Fruit fly (Drosophila melanogaster) whole organism, embryonic: ENCODE measurements around the gene CG3040.

Experiments used
- Adf1 ChIP-seq: fragments of 200-800 bp; sonication (Bioruptor generic); IDR thresholded peaks from 2 replicates; pipeline ENCODE4 v1.3.6; 2022; ENCODE audit warnings: missing biosample characterization, missing genetic modification characterization
- CG10267 ChIP-seq: fragments of 200-800 bp; sonication (Bioruptor generic); optimal IDR thresholded peaks from 2 replicates; lab custom pipeline; 2018; ENCODE audit warnings: missing biosample characterization, mild to moderate bottlenecking, missing genetic modification characterization, moderate library complexity
- CG11247 ChIP-seq: fragments of 200-800 bp; sonication (Bioruptor generic); IDR thresholded peaks from 2 replicates; pipeline ENCODE4 v1.3.6; 2022; ENCODE audit warnings: missing biosample characterization, missing genetic modification characterization
- CG11695 ChIP-seq: fragments of 200-800 bp; sonication (Bioruptor generic); IDR thresholded peaks from 3 replicates; pipeline ENCODE4 v1.3.6; 2022; ENCODE audit warnings: missing biosample characterization, missing genetic modification characterization
- CG12236 ChIP-seq: fragments of 200-800 bp; sonication (Bioruptor generic); optimal IDR thresholded peaks from 2 replicates; lab custom pipeline; 2016; ENCODE audit warnings: missing biosample characterization, missing genetic modification characterization
- CG1233 ChIP-seq: fragments of 200-800 bp; sonication (Bioruptor generic); optimal IDR thresholded peaks from 4 replicates; lab custom pipeline; 2018; ENCODE audit warnings: missing biosample characterization, mild to moderate bottlenecking, missing genetic modification characterization
- CG14667 ChIP-seq: fragments of 200-800 bp; sonication (Bioruptor generic); IDR thresholded peaks from 2 replicates; pipeline ENCODE4 v1.3.6; 2022; ENCODE audit warnings: missing biosample characterization, missing genetic modification characterization
- CG1602 ChIP-seq: fragments of 200-800 bp; sonication (Bioruptor generic); optimal IDR thresholded peaks from 3 replicates; lab custom pipeline; 2016; ENCODE audit warnings: missing biosample characterization, missing genetic modification characterization
- CG1647 ChIP-seq: fragments of 200-800 bp; sonication (Bioruptor generic); optimal IDR thresholded peaks from 3 replicates; lab custom pipeline; 2016; ENCODE audit warnings: missing biosample characterization, missing genetic modification characterization
- CG2889 ChIP-seq: fragments of 200-800 bp; sonication (Bioruptor generic); IDR thresholded peaks from 3 replicates; pipeline ENCODE4 v1.3.6; 2022; ENCODE audit warnings: missing biosample characterization, missing genetic modification characterization
- CG31224 ChIP-seq: fragments of 200-800 bp; sonication (Bioruptor generic); IDR thresholded peaks from 2 replicates; pipeline ENCODE4 v1.3.6; 2022; ENCODE audit warnings: missing biosample characterization, missing genetic modification characterization
- CG4282 ChIP-seq: fragments of 200-800 bp; sonication (Bioruptor generic); optimal IDR thresholded peaks from 2 replicates; lab custom pipeline; 2016; ENCODE audit warnings: missing biosample characterization, missing genetic modification characterization
- CG4328 ChIP-seq: fragments of 200-800 bp; sonication (Bioruptor generic); optimal IDR thresholded peaks from 3 replicates; lab custom pipeline; 2017; ENCODE audit warnings: missing biosample characterization, missing genetic modification reagents, missing genetic modification characterization
- CG43689 ChIP-seq: fragments of 200-800 bp; sonication (Bioruptor generic); IDR thresholded peaks from 2 replicates; pipeline ENCODE4 v1.3.6; 2022; ENCODE audit warnings: missing biosample characterization, missing genetic modification characterization
- CG4404 ChIP-seq: fragments of 200-800 bp; sonication (Bioruptor generic); IDR thresholded peaks from 2 replicates; pipeline ENCODE4 v1.3.6; 2022; ENCODE audit warnings: missing biosample characterization, missing genetic modification characterization
- CG4617 ChIP-seq: fragments of 200-800 bp; sonication (Bioruptor generic); optimal IDR thresholded peaks from 3 replicates; lab custom pipeline; 2016; ENCODE audit warnings: missing biosample characterization, missing genetic modification characterization, borderline replicate concordance
- CG6175 ChIP-seq: fragments of 200-800 bp; sonication (Bioruptor generic); IDR thresholded peaks from 3 replicates; pipeline ENCODE4 v1.3.6; 2022; ENCODE audit warnings: missing biosample characterization, missing genetic modification characterization
- CG6654 ChIP-seq: fragments of 200-800 bp; sonication (Bioruptor generic); optimal IDR thresholded peaks from 2 replicates; lab custom pipeline; 2017; ENCODE audit warnings: missing biosample characterization, mild to moderate bottlenecking, missing genetic modification characterization
- CG9437 ChIP-seq: fragments of 200-800 bp; sonication (Bioruptor generic); optimal IDR thresholded peaks from 2 replicates; lab custom pipeline; 2018; ENCODE audit warnings: missing biosample characterization, mild to moderate bottlenecking, missing genetic modification characterization
- Camta ChIP-seq: fragments of 200-800 bp; sonication (Bioruptor generic); optimal IDR thresholded peaks from 2 replicates; lab custom pipeline; 2016; ENCODE audit warnings: missing biosample characterization, missing genetic modification characterization
- Dek ChIP-seq: fragments of 200-800 bp; sonication (Bioruptor generic); optimal IDR thresholded peaks from 3 replicates; lab custom pipeline; 2019; ENCODE audit warnings: missing biosample characterization, mild to moderate bottlenecking, missing genetic modification characterization, moderate library complexity
- ERR ChIP-seq: fragments of 200-800 bp; sonication (Bioruptor generic); optimal IDR thresholded peaks from 2 replicates; lab custom pipeline; 2016; ENCODE audit warnings: missing biosample characterization, missing genetic modification characterization
- Eip74EF ChIP-seq, 2 experiments: fragments of 200-800 bp in 1 of 2; fragments of >200 bp in 1 of 2; sonication (Bioruptor generic) in 1 of 2; optimal IDR thresholded peaks; 2 replicates each; lab custom pipeline; 2017 to 2019; ENCODE audit warnings: missing biosample characterization in 2 of 2, missing genetic modification characterization in 2 of 2, mild to moderate bottlenecking in 1 of 2, moderate library complexity in 1 of 2
- Hand ChIP-seq: fragments of 200-800 bp; sonication (Bioruptor generic); optimal IDR thresholded peaks from 2 replicates; lab custom pipeline; 2017; ENCODE audit warnings: mild to moderate bottlenecking, missing biosample characterization, missing genetic modification reagents, missing genetic modification characterization
- Hey ChIP-seq: fragments of 200-800 bp; sonication (Bioruptor generic); optimal IDR thresholded peaks from 3 replicates; lab custom pipeline; 2018; ENCODE audit warnings: missing biosample characterization, mild to moderate bottlenecking, missing genetic modification characterization
- Kr ChIP-seq: fragments of 200-800 bp; sonication (Bioruptor generic); optimal IDR thresholded peaks from 2 replicates; lab custom pipeline; 2017; ENCODE audit warnings: missing biosample characterization, mild to moderate bottlenecking, missing genetic modification characterization
- MESR4 ChIP-seq: fragments of 200-800 bp; sonication (Bioruptor generic); optimal IDR thresholded peaks from 2 replicates; lab custom pipeline; 2018; ENCODE audit warnings: missing biosample characterization, mild to moderate bottlenecking, missing genetic modification characterization, moderate library complexity
- NC2α ChIP-seq: fragments of 200-800 bp; sonication (Bioruptor generic); optimal IDR thresholded peaks from 2 replicates; lab custom pipeline; 2016; ENCODE audit warnings: missing biosample characterization, missing genetic modification characterization
- Usf ChIP-seq: fragments of 200-800 bp; sonication (Bioruptor generic); optimal IDR thresholded peaks from 2 replicates; lab custom pipeline; 2017; ENCODE audit warnings: missing genotype, missing biosample characterization, missing genetic modification characterization
- bbx ChIP-seq: fragments of 200-800 bp; sonication (Bioruptor generic); IDR thresholded peaks from 2 replicates; pipeline ENCODE4 v1.3.6; 2022; ENCODE audit warnings: missing biosample characterization, missing genetic modification characterization; ENCODE audit not compliant: partially characterized antibody
- ci ChIP-seq: fragments of 200-800 bp; sonication (Bioruptor generic); IDR thresholded peaks from 3 replicates; pipeline ENCODE4 v1.3.6; 2022; ENCODE audit warnings: missing biosample characterization, missing genetic modification characterization
- crc ChIP-seq: fragments of 200-800 bp; sonication (Bioruptor generic); optimal IDR thresholded peaks from 2 replicates; lab custom pipeline; 2016; ENCODE audit warnings: missing biosample characterization, missing genetic modification characterization
- croc ChIP-seq: fragments of 200-800 bp; sonication (Bioruptor generic); conservative IDR thresholded peaks from 3 replicates; pipeline ENCODE4 v1.3.6; 2022; ENCODE audit warnings: missing biosample characterization, missing genetic modification characterization
- cwo ChIP-seq: fragments of 200-800 bp; sonication (Bioruptor generic); optimal IDR thresholded peaks from 3 replicates; lab custom pipeline; 2017; ENCODE audit warnings: missing biosample characterization, missing genetic modification characterization, mild to moderate bottlenecking, moderate library complexity, missing genetic modification reagents
- da ChIP-seq: fragments of 200-800 bp; sonication (Bioruptor generic); optimal IDR thresholded peaks from 2 replicates; lab custom pipeline; 2016; ENCODE audit warnings: missing biosample characterization, missing genetic modification characterization
- dan ChIP-seq: fragments of 200-800 bp; sonication (Bioruptor generic); IDR thresholded peaks from 2 replicates; pipeline ENCODE4 v1.3.6; 2022; ENCODE audit warnings: missing biosample characterization, missing genetic modification characterization
- disco-r ChIP-seq: fragments of 200-800 bp; sonication (Bioruptor generic); optimal IDR thresholded peaks from 2 replicates; lab custom pipeline; 2016; ENCODE audit warnings: missing biosample characterization, missing genetic modification characterization
- exex ChIP-seq: fragments of 200-800 bp; sonication (Bioruptor generic); optimal IDR thresholded peaks from 4 replicates; lab custom pipeline; 2018; ENCODE audit warnings: missing biosample characterization, mild to moderate bottlenecking, missing genetic modification characterization, moderate library complexity
- gce ChIP-seq: fragments of 200-800 bp; sonication (Bioruptor generic); IDR thresholded peaks from 3 replicates; pipeline ENCODE4 v1.3.6; 2022; ENCODE audit warnings: missing biosample characterization, missing genetic modification characterization
- her ChIP-seq: fragments of 200-800 bp; sonication (Bioruptor generic); optimal IDR thresholded peaks from 2 replicates; lab custom pipeline; 2016; ENCODE audit warnings: missing biosample characterization, missing genetic modification characterization
- insv ChIP-seq, 2 experiments: fragments of 200-800 bp; sonication (Bioruptor generic); optimal IDR thresholded peaks; 3 replicates each; lab custom pipeline; 2016 to 2018; ENCODE audit warnings: missing biosample characterization in 2 of 2, missing genetic modification characterization in 2 of 2
- ken ChIP-seq: fragments of 200-800 bp; sonication (Bioruptor generic); IDR thresholded peaks from 3 replicates; pipeline ENCODE4 v1.3.6; 2022; ENCODE audit warnings: missing biosample characterization, missing genetic modification characterization
- knrl ChIP-seq: fragments of 200-800 bp; sonication (Bioruptor generic); IDR thresholded peaks from 3 replicates; pipeline ENCODE4 v1.3.6; 2022; ENCODE audit warnings: missing biosample characterization, missing genetic modification characterization; ENCODE audit not compliant: partially characterized antibody
- lbe ChIP-seq: fragments of 200-800 bp; sonication (Bioruptor generic); optimal IDR thresholded peaks from 2 replicates; lab custom pipeline; 2016; ENCODE audit warnings: missing biosample characterization, mild to moderate bottlenecking, missing genetic modification characterization
- lola ChIP-seq, 3 experiments: fragments of >200 bp in 2 of 3; fragments of 200-800 bp in 1 of 3; sonication (Bioruptor generic) in 1 of 3; optimal IDR thresholded peaks; 2 replicates each; lab custom pipeline; 2017 to 2019; ENCODE audit warnings: missing biosample characterization in 3 of 3, missing genetic modification characterization in 3 of 3, mild to moderate bottlenecking in 1 of 3, moderate library complexity in 1 of 3
- stwl ChIP-seq: fragments of 200-800 bp; sonication (Bioruptor generic); optimal IDR thresholded peaks from 3 replicates; lab custom pipeline; 2018; ENCODE audit warnings: missing biosample characterization, mild to moderate bottlenecking, missing genetic modification characterization, moderate library complexity
- tgo ChIP-seq: fragments of 200-800 bp; sonication (Bioruptor generic); IDR thresholded peaks from 3 replicates; pipeline ENCODE4 v1.3.6; 2022; ENCODE audit warnings: missing biosample characterization, missing genetic modification characterization
- trem ChIP-seq: fragments of 200-800 bp; optimal IDR thresholded peaks from 3 replicates; lab custom pipeline; 2019; ENCODE audit warnings: missing biosample characterization, mild to moderate bottlenecking, missing genetic modification characterization, moderate library complexity
- tx ChIP-seq: fragments of 200-800 bp; sonication (Bioruptor generic); optimal IDR thresholded peaks from 2 replicates; lab custom pipeline; 2016; ENCODE audit warnings: missing biosample characterization, missing genetic modification characterization
- yki ChIP-seq: fragments of >200 bp; optimal IDR thresholded peaks from 3 replicates; lab custom pipeline; 2018
- zf30C ChIP-seq: fragments of 200-800 bp; sonication (Bioruptor generic); optimal IDR thresholded peaks from 3 replicates; lab custom pipeline; 2018; ENCODE audit warnings: missing biosample characterization, mild to moderate bottlenecking, missing genetic modification characterization

The CG3040 gene

dm6 chrX:6993753-6994152 is 20.6 kb upstream of the CG3040 start (continued):
- peak; percentile 49 for TF ChIP-seq cwo
- peak; percentile 47 for TF ChIP-seq CG4404 (GFP tag; lab: Robert Waterston, UW)
- no peak for TF ChIP-seq trem (tag; lab: Kevin White, UChicago)
- TF ChIP-seq Hey (tag; lab: Kevin White, UChicago) = no peak
- TF ChIP-seq CG1602 = peak; percentile 56
- no peak for TF ChIP-seq stwl (tag; lab: Kevin White, UChicago)
- peak; percentile 59 for TF ChIP-seq CG11247
- peak; percentile 31; the same call in 1 of the 2 replicates for TF ChIP-seq Adf1 (GFP tag; lab: Robert Waterston, UW)
- 0 out of 2 replicates have a peak, but pooled peaks have one; percentile 22 for TF ChIP-seq dan (GFP tag; lab: Robert Waterston, UW)
- no peak for TF ChIP-seq bbx (GFP tag; lab: Robert Waterston, UW)
- TF ChIP-seq ci (GFP tag; lab: Robert Waterston, UW) = peak; percentile 86
- peak; percentile 27 for TF ChIP-seq CG4328 (GFP tag; lab: Kevin White, UChicago)
- peak; percentile 62; the same call in 2 of the 3 replicates for TF ChIP-seq CG6175 (GFP tag; lab: Robert Waterston, UW)
- peak; percentile 42 for TF ChIP-seq CG4282
- TF ChIP-seq CG31224 = peak; percentile 69
- peak; percentile 38 for TF ChIP-seq CG6654
- TF ChIP-seq CG11695 (GFP tag; lab: Robert Waterston, UW) = peak; percentile 74; the same call in 2 of the 3 replicates
- peak; percentile 24 for TF ChIP-seq Camta
- TF ChIP-seq CG2889 (GFP tag; lab: Robert Waterston, UW) = 0 out of 3 replicates have a peak, but pooled peaks have one; percentile 6
- TF ChIP-seq CG1647 (GFP tag; lab: Kevin White, UChicago) = peak; percentile 44
- TF ChIP-seq CG1233 (GFP tag; lab: Kevin White, UChicago) = peak; percentile 57
- peak; percentile 6 for TF ChIP-seq exex (tag; lab: Kevin White, UChicago)
- peak; percentile 39 for TF ChIP-seq CG4617 (GFP tag; lab: Kevin White, UChicago)
- TF ChIP-seq gce (GFP tag; lab: Robert Waterston, UW) = peak; percentile 67; the same call in 2 of the 3 replicates
- TF ChIP-seq MESR4 (GFP tag; lab: Kevin White, UChicago) = no peak
- peak in 1 of 2 experiments; percentile 24 for TF ChIP-seq Eip74EF (GFP tag; optimal IDR thresholded peaks at IDR 0.05; lab: Kevin White, UChicago)
- TF ChIP-seq zf30C (GFP tag; lab: Kevin White, UChicago) = peak; percentile 76
- peak; percentile 55 for TF ChIP-seq CG14667
- TF ChIP-seq lbe (GFP tag; lab: Kevin White, UChicago) = peak; percentile 76
- TF ChIP-seq yki (lab: Kevin White, UChicago) = no peak
- TF ChIP-seq lola (GFP tag; optimal IDR thresholded peaks at IDR 0.05; lab: Kevin White, UChicago) = peak in 1 of 3 experiments; percentile 20
- TF ChIP-seq NC2α (GFP tag; lab: Kevin White, UChicago) = peak; percentile 42
- TF ChIP-seq da = no peak
- no peak for TF ChIP-seq CG9437
- TF ChIP-seq Usf = peak; percentile 27
- TF ChIP-seq CG43689 (GFP tag; lab: Robert Waterston, UW) = peak; percentile 61
- peak; percentile 85 for TF ChIP-seq tgo
- TF ChIP-seq ken (GFP tag; lab: Robert Waterston, UW) = peak; percentile 78; the same call in 2 of the 3 replicates
- TF ChIP-seq CG10267 = peak; percentile 48
- peak; percentile 58 for TF ChIP-seq tx (GFP tag; lab: Kevin White, UChicago)
- TF ChIP-seq her (GFP tag; lab: Kevin White, UChicago) = peak; percentile 72
- no peak for TF ChIP-seq knrl
- TF ChIP-seq ERR = peak; percentile 67
- TF ChIP-seq insv (GFP tag; optimal IDR thresholded peaks at IDR 0.05; lab: Kevin White, UChicago) = no peak
- TF ChIP-seq croc (GFP tag; lab: Robert Waterston, UW) = peak; percentile 47; the same call in 2 of the 3 replicates
- peak; percentile 23 for TF ChIP-seq Hand (GFP tag; lab: Kevin White, UChicago)
- peak; percentile 26 for TF ChIP-seq CG12236 (GFP tag; lab: Kevin White, UChicago)
- no peak for TF ChIP-seq disco-r (GFP tag; lab: Kevin White, UChicago)
- TF ChIP-seq Kr (GFP tag; lab: Kevin White, UChicago) = no peak
- TF ChIP-seq crc (GFP tag; lab: Kevin White, UChicago) = peak; percentile 48
- peak; percentile 62 for TF ChIP-seq Dek
